Fruit fly (Drosophila melanogaster) whole organism, wandering third instar larva: ENCODE measurements around the gene CG18135.
A peak's percentile ranks its signal among the peaks of the same experiment; 100 is the strongest.

Experiments
- Abd-B ChIP-seq: fragments of >200 bp; optimal IDR thresholded peaks from 2 replicates; lab custom pipeline; 2017; ENCODE audit warnings: missing biosample characterization, missing genetic modification characterization
- CG32264 ChIP-seq: fragments of 200-800 bp; sonication (Bioruptor generic); optimal IDR thresholded peaks from 2 replicates; lab custom pipeline; 2016; ENCODE audit warnings: missing biosample characterization, missing genetic modification characterization
- CG9705 ChIP-seq: fragments of 200-800 bp; sonication (Bioruptor generic); optimal IDR thresholded peaks from 2 replicates; lab custom pipeline; 2018; ENCODE audit warnings: missing biosample characterization, mild to moderate bottlenecking, missing genetic modification characterization
- CrebA ChIP-seq: fragments of 200-800 bp; sonication (Bioruptor generic); optimal IDR thresholded peaks from 2 replicates; lab custom pipeline; 2016; ENCODE audit warnings: missing biosample characterization, mild to moderate bottlenecking, missing genetic modification characterization, borderline replicate concordance
- Dfd ChIP-seq: fragments of >200 bp; optimal IDR thresholded peaks from 2 replicates; lab custom pipeline; 2017; ENCODE audit warnings: missing biosample characterization, missing genetic modification characterization
- Dif ChIP-seq: fragments of 200-275, 200-300 bp; sonication (Bioruptor generic); optimal IDR thresholded peaks from 2 replicates; lab custom pipeline; 2018; ENCODE audit warnings: missing biosample characterization, missing genetic modification characterization; ENCODE audit not compliant: partially characterized antibody
- GATAd ChIP-seq: sonication (Bioruptor generic); optimal IDR thresholded peaks from 2 replicates; lab custom pipeline; 2016; ENCODE audit warnings: missing biosample characterization, missing genetic modification characterization
- HLH106 ChIP-seq: fragments of 200-800 bp; optimal IDR thresholded peaks from 3 replicates; lab custom pipeline; 2019; ENCODE audit warnings: missing biosample characterization, mild to moderate bottlenecking, missing genetic modification characterization, moderate library complexity
- Hnf4 ChIP-seq: fragments of 200-800 bp; sonication (Bioruptor generic); optimal IDR thresholded peaks from 2 replicates; lab custom pipeline; 2016; ENCODE audit warnings: missing biosample characterization, mild to moderate bottlenecking, missing genetic modification characterization
- Hr78 ChIP-seq: fragments of >200 bp; optimal IDR thresholded peaks from 2 replicates; lab custom pipeline; 2017; ENCODE audit warnings: missing biosample characterization, missing genetic modification characterization
- Hr83 ChIP-seq: fragments of 200-300 bp; sonication (Bioruptor generic); optimal IDR thresholded peaks from 2 replicates; lab custom pipeline; 2016; ENCODE audit warnings: missing biosample characterization, mild to moderate bottlenecking, missing genetic modification characterization, moderate library complexity; ENCODE audit not compliant: poor library complexity, severe bottlenecking
- Jra ChIP-seq: sonication (Bioruptor generic); optimal IDR thresholded peaks from 2 replicates; lab custom pipeline; 2016; ENCODE audit warnings: missing biosample characterization, missing genetic modification characterization
- Mio ChIP-seq: sonication (Bioruptor generic); optimal IDR thresholded peaks from 2 replicates; lab custom pipeline; 2016; ENCODE audit warnings: missing biosample characterization, missing genetic modification characterization
- Myc ChIP-seq: fragments of >200 bp; optimal IDR thresholded peaks from 2 replicates; lab custom pipeline; 2017
- N ChIP-seq: fragments of >200 bp; optimal IDR thresholded peaks from 2 replicates; lab custom pipeline; 2018; ENCODE audit warnings: missing biosample characterization, missing external identifiers, missing genetic modification characterization
- OdsH ChIP-seq: fragments of 200-800 bp; sonication (Bioruptor generic); optimal IDR thresholded peaks from 2 replicates; lab custom pipeline; 2016; ENCODE audit warnings: missing biosample characterization, mild to moderate bottlenecking, missing genetic modification characterization
- Rel ChIP-seq, 2 experiments: fragments of 200-800 bp; sonication (Bioruptor generic) in 1 of 2; optimal IDR thresholded peaks; 2 replicates in 1 of 2; 3 replicates in 1 of 2; lab custom pipeline; 2016 to 2019; ENCODE audit warnings: mild to moderate bottlenecking in 2 of 2, missing biosample characterization in 2 of 2, missing genetic modification characterization in 2 of 2, moderate library complexity in 1 of 2
- Sp1 ChIP-seq: fragments of 200-800 bp; sonication (Bioruptor generic); optimal IDR thresholded peaks from 3 replicates; lab custom pipeline; 2019; ENCODE audit warnings: missing biosample characterization, mild to moderate bottlenecking, missing genetic modification characterization, moderate library complexity
- Vsx2 ChIP-seq: fragments of 200-300, 225-300 bp; sonication (Bioruptor generic); optimal IDR thresholded peaks from 2 replicates; lab custom pipeline; 2018; ENCODE audit warnings: missing biosample characterization, missing genetic modification characterization; ENCODE audit not compliant: partially characterized antibody
- br ChIP-seq: fragments of 200-800 bp; sonication (Bioruptor generic); optimal IDR thresholded peaks from 2 replicates; lab custom pipeline; 2016; ENCODE audit warnings: missing biosample characterization, missing genetic modification characterization
- brk ChIP-seq: fragments of 200-800 bp; sonication (Bioruptor generic); optimal IDR thresholded peaks from 2 replicates; lab custom pipeline; 2016; ENCODE audit warnings: missing biosample characterization, mild to moderate bottlenecking, missing genetic modification characterization
- dl ChIP-seq, 2 experiments: fragments of 175-275, 200-275 bp in 1 of 2; fragments of 200-275 bp in 1 of 2; sonication (Bioruptor generic); optimal IDR thresholded peaks; lab custom pipeline; 2018; ENCODE audit warnings: mild to moderate bottlenecking in 2 of 2, missing biosample characterization in 2 of 2, missing genetic modification characterization in 2 of 2, moderate library complexity in 2 of 2; ENCODE audit not compliant: partially characterized antibody in 2 of 2, insufficient read depth in 1 of 2
- dmrt93B ChIP-seq: fragments of 200-800 bp; sonication (Bioruptor generic); optimal IDR thresholded peaks from 2 replicates; lab custom pipeline; 2018; ENCODE audit warnings: missing biosample characterization, mild to moderate bottlenecking, missing genetic modification characterization
- dsf ChIP-seq: sonication (Bioruptor generic); optimal IDR thresholded peaks from 2 replicates; lab custom pipeline; 2016; ENCODE audit warnings: missing biosample characterization, missing genetic modification characterization, borderline replicate concordance
- ey ChIP-seq: fragments of 200-800 bp; sonication (Bioruptor generic); optimal IDR thresholded peaks from 2 replicates; lab custom pipeline; 2016; ENCODE audit warnings: missing biosample characterization, missing genetic modification characterization
- foxo ChIP-seq, 2 experiments: fragments of 200-800 bp; sonication (Bioruptor generic); optimal IDR thresholded peaks; 2 replicates in 1 of 2; 3 replicates in 1 of 2; lab custom pipeline; 2016 to 2017; ENCODE audit warnings: missing biosample characterization in 2 of 2, missing genetic modification characterization in 2 of 2
- fru ChIP-seq: fragments of 200-800 bp; sonication (Bioruptor generic); optimal IDR thresholded peaks from 3 replicates; lab custom pipeline; 2016; ENCODE audit warnings: missing biosample characterization, mild to moderate bottlenecking, missing genetic modification characterization
- h ChIP-seq: fragments of 200-800 bp; sonication (Bioruptor generic); optimal IDR thresholded peaks from 3 replicates; lab custom pipeline; 2016; ENCODE audit warnings: missing biosample characterization, mild to moderate bottlenecking, missing genetic modification characterization
- jim ChIP-seq: fragments of 175-275, 200-325 bp; sonication (Bioruptor generic); optimal IDR thresholded peaks from 2 replicates; lab custom pipeline; 2016; ENCODE audit warnings: missing biosample characterization, mild to moderate bottlenecking, missing genetic modification characterization
- lola ChIP-seq: fragments of >200 bp; optimal IDR thresholded peaks from 2 replicates; lab custom pipeline; 2017; ENCODE audit warnings: missing biosample characterization, missing genetic modification characterization
- pan ChIP-seq: fragments of >200 bp; optimal IDR thresholded peaks from 2 replicates; lab custom pipeline; 2017
- psq ChIP-seq: fragments of 200-800 bp; sonication (Bioruptor generic); optimal IDR thresholded peaks from 3 replicates; lab custom pipeline; 2017; ENCODE audit warnings: missing biosample characterization, mild to moderate bottlenecking, missing genetic modification characterization, moderate library complexity
- rgr ChIP-seq: fragments of 200-800 bp; sonication (Bioruptor generic); optimal IDR thresholded peaks from 3 replicates; lab custom pipeline; 2016; ENCODE audit warnings: missing biosample characterization, mild to moderate bottlenecking, missing genetic modification characterization
- sage ChIP-seq: fragments of 200-800 bp; sonication (Bioruptor generic); optimal IDR thresholded peaks from 2 replicates; lab custom pipeline; 2016; ENCODE audit warnings: missing biosample characterization, mild to moderate bottlenecking, missing genetic modification characterization
- sv ChIP-seq: fragments of 200-800 bp; sonication (Bioruptor generic); optimal IDR thresholded peaks from 3 replicates; lab custom pipeline; 2016; ENCODE audit warnings: missing biosample characterization, missing genetic modification characterization
- tai ChIP-seq: sonication (Bioruptor generic); optimal IDR thresholded peaks from 2 replicates; lab custom pipeline; 2016; ENCODE audit warnings: missing biosample characterization, missing genetic modification characterization
- usp ChIP-seq: fragments of >200 bp; optimal IDR thresholded peaks from 2 replicates; lab custom pipeline; 2017; ENCODE audit warnings: missing biosample characterization, missing genetic modification characterization
- woc ChIP-seq: sonication (Bioruptor generic); optimal IDR thresholded peaks from 2 replicates; lab custom pipeline; 2016; ENCODE audit warnings: missing biosample characterization, mild to moderate bottlenecking, missing genetic modification characterization

The CG18135 gene

dm6 chr3L:18996030-18996773 lies 1.9 kb downstream of the CG18135 start:
- peak; percentile 40 for TF ChIP-seq Dif (GFP tag; lab: Kevin White, UChicago)
- TF ChIP-seq Hnf4: peak; percentile 44
- peak in 1 of 2 experiments; percentile 64 for TF ChIP-seq dl (GFP tag; optimal IDR thresholded peaks at IDR 0.05; lab: Kevin White, UChicago; ENCODE audit: insufficient read depth in 1 of 2, partially characterized antibody in 2 of 2)
- TF ChIP-seq Myc (lab: Kevin White, UChicago): no peak
- TF ChIP-seq jim (GFP tag; lab: Kevin White, UChicago): no peak
- TF ChIP-seq dmrt93B (GFP tag; lab: Kevin White, UChicago): peak; percentile 50
- peak; percentile 93 for TF ChIP-seq psq
- TF ChIP-seq dsf (GFP tag; lab: Kevin White, UChicago): no peak
- TF ChIP-seq woc (GFP tag; lab: Kevin White, UChicago): peak; percentile 84
- peak in 1 of 2 experiments; percentile 73 for TF ChIP-seq foxo (GFP tag; optimal IDR thresholded peaks at IDR 0.05; lab: Kevin White, UChicago)
- no peak for TF ChIP-seq Jra (GFP tag; lab: Kevin White, UChicago)
- no peak for TF ChIP-seq Vsx2 (GFP tag; lab: Kevin White, UChicago)
- peak; percentile 77 for TF ChIP-seq pan (lab: Kevin White, UChicago)
- peak; percentile 41 for TF ChIP-seq fru
- TF ChIP-seq rgr: peak; percentile 46
- TF ChIP-seq Abd-B (GFP tag; lab: Kevin White, UChicago): no peak
- peak; percentile 87 for TF ChIP-seq br (GFP tag; lab: Kevin White, UChicago)
- TF ChIP-seq CG9705 (GFP tag; lab: Kevin White, UChicago): no peak
- TF ChIP-seq N (GFP tag; lab: Kevin White, UChicago): no peak
- TF ChIP-seq Sp1 (GFP tag; lab: Kevin White, UChicago): peak; percentile 43
- peak; percentile 76 for TF ChIP-seq ey (GFP tag; lab: Kevin White, UChicago)
- no peak for TF ChIP-seq CG32264 (GFP tag; lab: Kevin White, UChicago)
- TF ChIP-seq usp: no peak
- TF ChIP-seq GATAd (GFP tag; lab: Kevin White, UChicago): no peak
- TF ChIP-seq Hr78 (GFP tag; lab: Kevin White, UChicago): no peak
- no peak for TF ChIP-seq Hr83 (GFP tag; lab: Kevin White, UChicago)
- TF ChIP-seq Dfd: no peak
- peak; percentile 59 for TF ChIP-seq h
- TF ChIP-seq sage: no peak
- TF ChIP-seq CrebA (GFP tag; lab: Kevin White, UChicago): peak; percentile 93
- no peak for TF ChIP-seq tai (GFP tag; lab: Kevin White, UChicago)
- TF ChIP-seq sv (GFP tag; lab: Kevin White, UChicago): peak; percentile 60
- no peak for TF ChIP-seq Mio (GFP tag; lab: Kevin White, UChicago)
- TF ChIP-seq Rel (GFP tag; optimal IDR thresholded peaks at IDR 0.05; lab: Kevin White, UChicago): peak; percentile 45
- peak; percentile 81 for TF ChIP-seq Rel (tag; optimal IDR thresholded peaks at IDR 0.05; lab: Kevin White, UChicago)
- TF ChIP-seq lola (GFP tag; lab: Kevin White, UChicago): no peak
- peak; percentile 32 for TF ChIP-seq HLH106 (tag; lab: Kevin White, UChicago)
- TF ChIP-seq brk: peak; percentile 61
- peak; percentile 70 for TF ChIP-seq OdsH (GFP tag; lab: Kevin White, UChicago)

- peak; percentile 70 for TF ChIP-seq CrebA (GFP tag; lab: Kevin White, UChicago)
- TF ChIP-seq Hr83 (GFP tag; lab: Kevin White, UChicago): peak; percentile 15
- no peak for TF ChIP-seq lola (GFP tag; lab: Kevin White, UChicago)
- TF ChIP-seq Rel (GFP tag; optimal IDR thresholded peaks at IDR 0.05; lab: Kevin White, UChicago): no peak
- peak; percentile 88 for TF ChIP-seq Rel (tag; optimal IDR thresholded peaks at IDR 0.05; lab: Kevin White, UChicago)
Observed at dm6 chr3L:18995667-18996029, 2.4 kb downstream of the CG18135 start.
